Worm (Caenorhabditis elegans): Measurements from ENCODE around the gene num-1.

DNA sequence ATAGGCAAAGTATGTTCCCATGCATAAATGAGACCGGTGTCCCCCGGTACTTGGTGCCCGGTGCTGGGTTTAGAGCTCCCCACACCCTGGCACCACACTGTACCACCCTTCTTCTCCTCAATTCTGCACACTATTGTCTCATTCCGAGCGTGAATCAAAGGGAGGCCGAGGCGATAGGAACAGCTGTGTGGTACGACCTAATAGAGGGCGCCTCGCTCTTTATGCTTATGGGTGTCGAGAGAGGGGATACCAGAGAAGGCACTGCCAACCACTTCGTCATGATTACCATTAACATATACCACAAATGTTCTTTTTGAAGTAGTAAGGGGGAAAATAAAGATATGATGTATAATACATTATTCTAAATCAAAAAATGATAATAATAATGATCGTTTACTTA is 41.0 kb downstream of the num-1 start:
- TF ChIP-seq mxl-2 (GFP tag; conservative IDR thresholded peaks at IDR 0.05) = no peak
- TF ChIP-seq lim-7 (GFP tag; IDR thresholded peaks at IDR 0.05) = no peak
- TF ChIP-seq dpl-1 (GFP tag; optimal IDR thresholded peaks at IDR 0.05) = no peak
